Worm (Caenorhabditis elegans) whole organism, early embryonic: Measurements from ENCODE around the gene sdz-1.

ENCODE experiments used
- ama-1 ChIP-seq: fragments of 150-350 bp; optimal IDR thresholded peaks from 2 replicates; lab custom pipeline; 2014
- ceh-13 ChIP-seq: fragments of 200-800 bp; sonication (Bioruptor generic); optimal IDR thresholded peaks from 2 replicates; lab custom pipeline; 2018; ENCODE audit warnings: mild to moderate bottlenecking, missing genetic modification characterization, missing compliant biosample characterization
- flt-1 ChIP-seq: fragments of 200-800 bp; sonication (Bioruptor generic); IDR thresholded peaks from 2 replicates; pipeline ENCODE4 v1.3.6; 2022; ENCODE audit warnings: missing genetic modification characterization, missing compliant biosample characterization
- hmbx-1 ChIP-seq: sonication (generic microtip); optimal IDR thresholded peaks from 2 replicates; lab custom pipeline; 2016; ENCODE audit warnings: mild to moderate bottlenecking, missing genetic modification characterization, missing compliant biosample characterization
- pes-1 ChIP-seq: fragments of 200-800 bp; sonication (Bioruptor generic); IDR thresholded peaks from 2 replicates; pipeline ENCODE4 v1.3.6; 2022; ENCODE audit warnings: missing genetic modification reagents, missing genetic modification characterization, missing compliant biosample characterization

DNA sequence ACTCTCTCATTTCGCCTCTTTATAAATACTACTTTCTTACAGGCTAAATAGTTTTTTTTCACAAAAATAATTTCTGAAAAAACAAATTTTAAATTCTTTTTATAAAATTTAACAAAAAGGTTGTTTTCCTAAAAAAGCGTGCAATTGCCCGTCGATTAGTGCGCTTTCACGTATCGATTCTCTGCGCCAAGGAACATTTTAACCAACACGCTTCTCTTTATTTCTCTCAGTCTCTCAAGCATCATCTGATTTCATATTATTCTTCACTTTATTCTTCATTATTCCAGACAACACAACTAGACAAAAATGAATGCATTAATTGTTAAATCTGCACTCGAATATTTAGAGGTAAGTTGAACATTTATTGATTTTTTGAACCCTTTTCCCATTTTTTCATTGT, 10.5 kb downstream of the sdz-1 start, which contains the start of gene B0303.4:
- TF ChIP-seq pes-1 (GFP tag; lab: Robert Waterston, UW) (no peak), hmbx-1 (no peak), flt-1 (GFP tag; lab: Robert Waterston, UW) (no peak), ceh-13 (GFP tag; lab: Kevin White, UChicago) (no peak), ama-1 (lab: Kevin White, UChicago) (no peak)
